Fruit fly (Drosophila melanogaster) whole organism, adult: ENCODE data around the gene Nasp.
A peak's percentile ranks its signal among the peaks of the same experiment; 100 is the strongest.

ENCODE experiments used
- CG11617 ChIP-seq: fragments of 200-800 bp; sonication (Bioruptor generic); optimal IDR thresholded peaks from 2 replicates; lab custom pipeline; 2017; ENCODE audit warnings: mild to moderate bottlenecking, missing biosample characterization, missing genetic modification reagents, missing genetic modification characterization
- CG12768 ChIP-seq: fragments of 200-800 bp; sonication (Bioruptor generic); optimal IDR thresholded peaks from 2 replicates; lab custom pipeline; 2017; ENCODE audit warnings: missing biosample characterization, missing genetic modification characterization, mild to moderate bottlenecking, moderate library complexity, missing genetic modification reagents
- CG14711 ChIP-seq: fragments of 200-800 bp; sonication (Bioruptor generic); optimal IDR thresholded peaks from 2 replicates; lab custom pipeline; 2018; ENCODE audit warnings: missing biosample characterization, mild to moderate bottlenecking, missing genetic modification characterization, moderate library complexity
- CG1620 ChIP-seq: fragments of 200-800 bp; sonication (Bioruptor generic); optimal IDR thresholded peaks from 2 replicates; lab custom pipeline; 2016; ENCODE audit warnings: missing biosample characterization, missing genetic modification characterization
- CG33017 ChIP-seq: fragments of 200-800 bp; sonication (Bioruptor generic); optimal IDR thresholded peaks from 2 replicates; lab custom pipeline; 2018; ENCODE audit warnings: missing biosample characterization, mild to moderate bottlenecking, missing genetic modification characterization, moderate library complexity
- CG5204 ChIP-seq: fragments of 200-800 bp; sonication (Bioruptor generic); optimal IDR thresholded peaks from 2 replicates; lab custom pipeline; 2016; ENCODE audit warnings: missing biosample characterization, missing genetic modification characterization
- CG7045 ChIP-seq: fragments of 200-800 bp; sonication (Bioruptor generic); optimal IDR thresholded peaks from 2 replicates; lab custom pipeline; 2017; ENCODE audit warnings: missing biosample characterization, mild to moderate bottlenecking, missing genetic modification characterization
- CG7101 ChIP-seq: fragments of 200-800 bp; sonication (Bioruptor generic); optimal IDR thresholded peaks from 2 replicates; lab custom pipeline; 2018; ENCODE audit warnings: missing biosample characterization, mild to moderate bottlenecking, missing genetic modification characterization, moderate library complexity
- Clk ChIP-seq: fragments of 200-800 bp; sonication (Bioruptor generic); optimal IDR thresholded peaks from 2 replicates; lab custom pipeline; 2017; ENCODE audit warnings: missing biosample characterization, missing genetic modification characterization
- Crg-1 ChIP-seq: fragments of 200-800 bp; sonication (Bioruptor generic); optimal IDR thresholded peaks from 2 replicates; lab custom pipeline; 2016; ENCODE audit warnings: missing biosample characterization, missing genetic modification characterization
- Hr96 ChIP-seq: fragments of 200-800 bp; sonication (Bioruptor generic); optimal IDR thresholded peaks from 2 replicates; lab custom pipeline; 2016; ENCODE audit warnings: missing biosample characterization, missing genetic modification characterization
- Mnt ChIP-seq: fragments of 200-800 bp; sonication (Bioruptor generic); optimal IDR thresholded peaks from 2 replicates; lab custom pipeline; 2016; ENCODE audit warnings: missing biosample characterization, mild to moderate bottlenecking, missing genetic modification characterization
- bab1 ChIP-seq: fragments of 200-800 bp; sonication (Bioruptor generic); optimal IDR thresholded peaks from 3 replicates; lab custom pipeline; 2019; ENCODE audit warnings: missing biosample characterization, mild to moderate bottlenecking, missing genetic modification characterization, moderate library complexity
- cic ChIP-seq: fragments of 200-800 bp; sonication (Bioruptor generic); optimal IDR thresholded peaks from 2 replicates; lab custom pipeline; 2017; ENCODE audit warnings: missing biosample characterization, mild to moderate bottlenecking, missing genetic modification characterization, moderate library complexity
- cnc ChIP-seq, 2 experiments: fragments of >200 bp; optimal IDR thresholded peaks; 2 replicates each; lab custom pipeline; 2017
- kay ChIP-seq: fragments of 200-800 bp; sonication (Bioruptor generic); peaks from one replicate; lab custom pipeline; 2016; ENCODE audit warnings: missing biosample characterization, missing genetic modification characterization, borderline replicate concordance
- ovo ChIP-seq: fragments of 200-800 bp; sonication (Bioruptor generic); optimal IDR thresholded peaks from 2 replicates; lab custom pipeline; 2016; ENCODE audit warnings: missing biosample characterization, missing genetic modification characterization
- pad ChIP-seq: fragments of 200-800 bp; sonication (Bioruptor generic); optimal IDR thresholded peaks from 3 replicates; lab custom pipeline; 2017; ENCODE audit warnings: missing biosample characterization, missing genetic modification characterization, mild to moderate bottlenecking, moderate library complexity, missing genetic modification reagents
- tj ChIP-seq: fragments of 200-800 bp; sonication (Bioruptor generic); optimal IDR thresholded peaks from 3 replicates; lab custom pipeline; 2017; ENCODE audit warnings: missing biosample characterization, mild to moderate bottlenecking, missing genetic modification characterization, moderate library complexity
- toe ChIP-seq: fragments of 200-800 bp; sonication (Bioruptor generic); optimal IDR thresholded peaks from 2 replicates; lab custom pipeline; 2016; ENCODE audit warnings: missing biosample characterization, missing genetic modification characterization

Nasp gene

dm6 chr3R:8772591-8772990 is 25.0 kb downstream of the Nasp start, which contains the start of gene CG13318:
Gene CG13318 (minus strand): TSS chr3R:8772691.
- TF ChIP-seq cnc (optimal IDR thresholded peaks at IDR 0.05; lab: Kevin White, UChicago) (no peak), CG14711 (tag; lab: Kevin White, UChicago) (no peak), Clk (GFP tag; lab: Kevin White, UChicago) (no peak), CG11617 (GFP tag; lab: Kevin White, UChicago) (no peak)

dm6 chr3R:8773135-8773534 is 25.5 kb downstream of the Nasp start, which contains the start of gene CG34301:
Gene CG34301 (plus strand): TSS chr3R:8773435.
- TF ChIP-seq kay (GFP tag; lab: Kevin White, UChicago) (peak; percentile 86), cnc (optimal IDR thresholded peaks at IDR 0.05; lab: Kevin White, UChicago) (no peak)

- no peak for TF ChIP-seq kay (GFP tag; lab: Kevin White, UChicago)
- no peak for TF ChIP-seq CG14711 (tag; lab: Kevin White, UChicago)
- TF ChIP-seq CG33017 (tag; lab: Kevin White, UChicago): no peak
- no peak for TF ChIP-seq Mnt
- TF ChIP-seq CG11617 (GFP tag; lab: Kevin White, UChicago): no peak
- TF ChIP-seq tj (GFP tag; lab: Kevin White, UChicago): no peak
- TF ChIP-seq Clk (GFP tag; lab: Kevin White, UChicago): no peak
- TF ChIP-seq CG5204: no peak
- no peak for TF ChIP-seq Crg-1 (GFP tag; lab: Kevin White, UChicago)
- TF ChIP-seq Hr96 (GFP tag; lab: Kevin White, UChicago): no peak
- no peak for TF ChIP-seq CG7101 (tag; lab: Kevin White, UChicago)
Observed at dm6 chr3R:8779823-8780222, 32.2 kb downstream of the Nasp start, which contains the start of gene CG33191. Gene CG33191 (minus strand): TSS chr3R:8779923.

dm6 chr3R:8780689-8781088 is 33.1 kb downstream of the Nasp start, which contains the start of gene CG33189:
Gene CG33189 (minus strand): TSS chr3R:8780789.
- TF ChIP-seq toe (no peak), Clk (GFP tag; lab: Kevin White, UChicago) (no peak), CG11617 (GFP tag; lab: Kevin White, UChicago) (no peak), cnc (optimal IDR thresholded peaks at IDR 0.05; lab: Kevin White, UChicago) (no peak), CG12768 (GFP tag; lab: Kevin White, UChicago) (no peak)

- TF ChIP-seq CG7101 (tag; lab: Kevin White, UChicago) (no peak), kay (GFP tag; lab: Kevin White, UChicago) (no peak), CG12768 (GFP tag; lab: Kevin White, UChicago) (no peak), CG33017 (tag; lab: Kevin White, UChicago) (no peak), Clk (GFP tag; lab: Kevin White, UChicago) (no peak), CG11617 (GFP tag; lab: Kevin White, UChicago) (no peak), pad (GFP tag; lab: Kevin White, UChicago) (no peak), Crg-1 (GFP tag; lab: Kevin White, UChicago) (no peak), CG14711 (tag; lab: Kevin White, UChicago) (no peak), bab1 (GFP tag; lab: Kevin White, UChicago) (no peak), Hr96 (GFP tag; lab: Kevin White, UChicago) (no peak), CG5204 (no peak), Mnt (no peak), tj (GFP tag; lab: Kevin White, UChicago) (no peak), cnc (optimal IDR thresholded peaks at IDR 0.05; lab: Kevin White, UChicago) (no peak), CG7045 (no peak), CG1620 (GFP tag; lab: Kevin White, UChicago) (no peak), cic (GFP tag; lab: Kevin White, UChicago) (no peak)
Observed at dm6 chr3R:8784788-8785187, 37.2 kb downstream of the Nasp start.

- TF ChIP-seq CG1620 (GFP tag; lab: Kevin White, UChicago) (no peak), CG7045 (no peak), CG7101 (tag; lab: Kevin White, UChicago) (no peak), ovo (GFP tag; lab: Kevin White, UChicago) (no peak), Crg-1 (GFP tag; lab: Kevin White, UChicago) (no peak), kay (GFP tag; lab: Kevin White, UChicago) (no peak), CG33017 (tag; lab: Kevin White, UChicago) (no peak), tj (GFP tag; lab: Kevin White, UChicago) (no peak), CG14711 (tag; lab: Kevin White, UChicago) (no peak), Clk (GFP tag; lab: Kevin White, UChicago) (no peak), CG5204 (no peak), cic (GFP tag; lab: Kevin White, UChicago) (no peak), Hr96 (GFP tag; lab: Kevin White, UChicago) (no peak), CG11617 (GFP tag; lab: Kevin White, UChicago) (no peak), toe (no peak), bab1 (GFP tag; lab: Kevin White, UChicago) (no peak), cnc (optimal IDR thresholded peaks at IDR 0.05; lab: Kevin White, UChicago) (no peak), pad (GFP tag; lab: Kevin White, UChicago) (no peak), Mnt (no peak)
Observed at dm6 chr3R:8785451-8785850, 37.9 kb downstream of the Nasp start.
